Worm (Caenorhabditis elegans): Measurements from ENCODE around the gene pud-3.

pud-3 gene

ce11 chrV:2277260-2277659, 47.7 kb downstream of the pud-3 start (continued):
- no peak for TF ChIP-seq Y22D7AL.16 (tag; optimal IDR thresholded peaks at IDR 0.05)

Data from whole organism, late embryonic.